Worm (Caenorhabditis elegans) whole organism, L4 larva: ENCODE measurements around the gene R08A2.5.

Experiments used
- D1046.2 ChIP-seq: fragments of 200-800 bp; sonication (Bioruptor generic); IDR thresholded peaks from 2 replicates; pipeline ENCODE4 v1.3.6; 2022; ENCODE audit warnings: missing genetic modification characterization, missing compliant biosample characterization
- F10B5.3 ChIP-seq: sonication (generic microtip); optimal IDR thresholded peaks from 2 replicates; lab custom pipeline; 2016; ENCODE audit warnings: mild to moderate bottlenecking, missing genetic modification characterization, missing compliant biosample characterization
- F26F4.8 ChIP-seq: fragments of 200-800 bp; sonication (Bioruptor generic); conservative IDR thresholded peaks from 2 replicates; pipeline ENCODE4 v1.3.6; 2022; ENCODE audit warnings: missing genetic modification characterization, missing compliant biosample characterization
- F44E2.7 ChIP-seq: fragments of 200-800 bp; sonication (Bioruptor generic); IDR thresholded peaks from 2 replicates; pipeline ENCODE4 v2.1.2; 2022; ENCODE audit warnings: missing genetic modification characterization, missing compliant biosample characterization
- F49E8.2 ChIP-seq: sonication (generic microtip); optimal IDR thresholded peaks from 2 replicates; lab custom pipeline; 2016; ENCODE audit warnings: missing compliant biosample characterization, mild to moderate bottlenecking, missing genetic modification characterization, borderline replicate concordance
- T20F7.1 ChIP-seq: fragments of 200-800 bp; sonication (Bioruptor generic); optimal IDR thresholded peaks from 2 replicates; lab custom pipeline; 2018; ENCODE audit warnings: mild to moderate bottlenecking, missing genetic modification characterization, missing compliant biosample characterization
- T26A8.4 ChIP-seq: fragments of 200-800 bp; sonication (Bioruptor generic); IDR thresholded peaks from 2 replicates; pipeline ENCODE4 v1.3.6; 2022; ENCODE audit warnings: missing genetic modification characterization, missing compliant biosample characterization
- Y5F2A.4 ChIP-seq: fragments of 200-800 bp; sonication (Bioruptor generic); optimal IDR thresholded peaks from 2 replicates; lab custom pipeline; 2018; ENCODE audit warnings: mild to moderate bottlenecking, missing genetic modification characterization, missing compliant biosample characterization
- aha-1 ChIP-seq: fragments of 150-350 bp; peaks from one replicate; lab custom pipeline; 2014; ENCODE audit warnings: missing biosample characterization, missing genetic modification characterization
- attf-4 ChIP-seq: sonication (generic microtip); optimal IDR thresholded peaks from 3 replicates; lab custom pipeline; 2017; ENCODE audit warnings: missing biosample characterization, missing genetic modification characterization
- ceh-28 ChIP-seq: fragments of 150-350 bp; optimal IDR thresholded peaks from 2 replicates; lab custom pipeline; 2014; ENCODE audit warnings: missing biosample characterization, missing genetic modification reagents, missing genetic modification characterization
- ceh-44 ChIP-seq: fragments of 200-800 bp; sonication (Bioruptor generic); IDR thresholded peaks from 2 replicates; pipeline ENCODE4 v1.3.6; 2022; ENCODE audit warnings: missing genetic modification reagents, missing genetic modification characterization, missing compliant biosample characterization
- ceh-82 ChIP-seq: sonication (generic microtip); optimal IDR thresholded peaks from 2 replicates; lab custom pipeline; 2017; ENCODE audit warnings: missing biosample characterization, missing genetic modification characterization
- cey-2 ChIP-seq: sonication (generic microtip); optimal IDR thresholded peaks from 3 replicates; lab custom pipeline; 2017; ENCODE audit warnings: missing genetic modification characterization, mild to moderate bottlenecking, missing compliant biosample characterization, antibody characterized with exemption, borderline replicate concordance; ENCODE audit not compliant: insufficient read depth
- daf-12 ChIP-seq: fragments of 150-350 bp; optimal IDR thresholded peaks from 2 replicates; lab custom pipeline; 2014; ENCODE audit warnings: missing biosample characterization, missing genetic modification reagents, missing genetic modification characterization
- daf-16 ChIP-seq, 3 experiments: sonication (generic microtip); optimal IDR thresholded peaks; 2 replicates each; lab custom pipeline; 2016 to 2017; ENCODE audit warnings: missing genetic modification characterization in 3 of 3, missing genetic modification reagents in 3 of 3, mild to moderate bottlenecking in 2 of 3, missing compliant biosample characterization in 2 of 3, missing biosample characterization in 1 of 3, moderate library complexity in 1 of 3
- daf-8 ChIP-seq: fragments of 200-800 bp; sonication (Bioruptor generic); IDR thresholded peaks from 2 replicates; pipeline ENCODE4 v1.3.6; 2022; ENCODE audit warnings: missing genetic modification characterization, missing compliant biosample characterization
- dmd-9 ChIP-seq: fragments of 200-800 bp; sonication (Bioruptor generic); IDR thresholded peaks from 2 replicates; pipeline ENCODE4 v1.3.6; 2022; ENCODE audit warnings: missing genetic modification reagents, missing genetic modification characterization, missing compliant biosample characterization
- duxl-1 ChIP-seq: sonication (generic microtip); optimal IDR thresholded peaks from 2 replicates; lab custom pipeline; 2016; ENCODE audit warnings: mild to moderate bottlenecking, missing genetic modification characterization, moderate library complexity, missing compliant biosample characterization; ENCODE audit not compliant: poor library complexity
- egl-27 ChIP-seq: sonication (generic microtip); optimal IDR thresholded peaks from 3 replicates; lab custom pipeline; 2017; ENCODE audit warnings: missing biosample characterization, missing genetic modification reagents, missing genetic modification characterization
- egl-43 ChIP-seq: fragments of 200-800 bp; sonication (Bioruptor generic); IDR thresholded peaks from 2 replicates; pipeline ENCODE4 v1.3.6; 2022; ENCODE audit warnings: missing genetic modification reagents, missing genetic modification characterization, missing compliant biosample characterization
- fkh-10 ChIP-seq: fragments of 150-350 bp; optimal IDR thresholded peaks from 2 replicates; lab custom pipeline; 2014; ENCODE audit warnings: missing biosample characterization, missing genetic modification reagents, missing genetic modification characterization
- gei-8 ChIP-seq: fragments of 200-800 bp; sonication (Bioruptor generic); optimal IDR thresholded peaks from 2 replicates; lab custom pipeline; 2018; ENCODE audit warnings: mild to moderate bottlenecking, missing genetic modification characterization, missing compliant biosample characterization
- hlh-30 ChIP-seq: sonication (generic microtip); optimal IDR thresholded peaks from 2 replicates; lab custom pipeline; 2017; ENCODE audit warnings: antibody characterized with exemption, mild to moderate bottlenecking, missing genetic modification characterization, missing compliant biosample characterization; ENCODE audit not compliant: insufficient read depth
- jun-1 ChIP-seq: fragments of 150-350 bp; optimal IDR thresholded peaks from 2 replicates; lab custom pipeline; 2014; ENCODE audit warnings: missing biosample characterization, missing genetic modification reagents, missing genetic modification characterization
- lim-7 ChIP-seq: fragments of 200-800 bp; sonication (Bioruptor generic); IDR thresholded peaks from 2 replicates; pipeline ENCODE4 v1.3.6; 2022; ENCODE audit warnings: missing genetic modification characterization, missing compliant biosample characterization
- lin-1 ChIP-seq: fragments of 200-800 bp; sonication (Bioruptor generic); IDR thresholded peaks from 2 replicates; pipeline ENCODE4 v1.3.6; 2022; ENCODE audit warnings: missing genetic modification reagents, missing genetic modification characterization, missing compliant biosample characterization
- lin-13 ChIP-seq: fragments of 150-350 bp; optimal IDR thresholded peaks from 2 replicates; lab custom pipeline; 2014; ENCODE audit warnings: missing biosample characterization, missing genetic modification reagents, missing genetic modification characterization
- lin-15B ChIP-seq: fragments of 150-350 bp; sonication (generic microtip); optimal IDR thresholded peaks from 3 replicates; lab custom pipeline; 2014; ENCODE audit warnings: missing biosample characterization, missing genetic modification characterization
- lin-29 ChIP-seq: fragments of 200-800 bp; sonication (Bioruptor generic); IDR thresholded peaks from 2 replicates; pipeline ENCODE4 v1.3.6; 2022; ENCODE audit warnings: missing genetic modification reagents, missing genetic modification characterization, missing compliant biosample characterization
- lin-38 ChIP-seq: fragments of 200-800 bp; sonication (Bioruptor generic); IDR thresholded peaks from 2 replicates; pipeline ENCODE4 v1.3.6; 2022; ENCODE audit warnings: missing genetic modification reagents, missing genetic modification characterization, missing compliant biosample characterization
- lsy-2 ChIP-seq, 2 experiments: fragments of 150-350 bp in 1 of 2; sonication (generic microtip) in 1 of 2; optimal IDR thresholded peaks; 2 replicates each; lab custom pipeline; 2014 to 2017; ENCODE audit warnings: missing biosample characterization in 2 of 2, missing genetic modification characterization in 2 of 2
- madf-9 ChIP-seq: fragments of 200-800 bp; sonication (Bioruptor generic); conservative IDR thresholded peaks from 2 replicates; pipeline ENCODE4 v1.3.6; 2022; ENCODE audit warnings: missing genetic modification reagents, missing genetic modification characterization, missing compliant biosample characterization
- mdl-1 ChIP-seq, 2 experiments: fragments of 150-350 bp in 1 of 2; sonication (generic microtip) in 1 of 2; optimal IDR thresholded peaks; 2 replicates each; lab custom pipeline; 2014 to 2017; ENCODE audit warnings: missing biosample characterization in 2 of 2, missing genetic modification characterization in 2 of 2
- mep-1 ChIP-seq: fragments of 150-350 bp; sonication (generic microtip); optimal IDR thresholded peaks from 3 replicates; lab custom pipeline; 2014; ENCODE audit warnings: missing biosample characterization, missing genetic modification characterization
- mxl-2 ChIP-seq: fragments of 200-800 bp; sonication (Bioruptor generic); conservative IDR thresholded peaks from 2 replicates; pipeline ENCODE4 v1.3.6; 2022; ENCODE audit warnings: missing genetic modification reagents, missing genetic modification characterization, missing compliant biosample characterization
- nhr-111 ChIP-seq: fragments of 200-800 bp; sonication (Bioruptor generic); optimal IDR thresholded peaks from 2 replicates; lab custom pipeline; 2018; ENCODE audit warnings: mild to moderate bottlenecking, missing genetic modification characterization, missing compliant biosample characterization
- nhr-25 ChIP-seq: sonication (generic microtip); optimal IDR thresholded peaks from 2 replicates; lab custom pipeline; 2017; ENCODE audit warnings: missing genetic modification characterization, mild to moderate bottlenecking, missing compliant biosample characterization, antibody characterized with exemption, moderate library complexity, borderline replicate concordance; ENCODE audit not compliant: insufficient read depth
- nhr-48 ChIP-seq: sonication (generic microtip); optimal IDR thresholded peaks from 2 replicates; lab custom pipeline; 2016; ENCODE audit warnings: mild to moderate bottlenecking, missing genetic modification characterization, missing compliant biosample characterization
- php-3 ChIP-seq: fragments of 200-800 bp; sonication (Bioruptor generic); IDR thresholded peaks from 2 replicates; pipeline ENCODE4 v1.3.6; 2022; ENCODE audit warnings: missing genetic modification reagents, missing genetic modification characterization, missing compliant biosample characterization
- saeg-2 ChIP-seq: fragments of 200-800 bp; sonication (Bioruptor generic); IDR thresholded peaks from 2 replicates; pipeline ENCODE4 v1.3.6; 2022; ENCODE audit warnings: missing genetic modification reagents, missing genetic modification characterization, missing compliant biosample characterization
- set-16 ChIP-seq: fragments of 200-800 bp; sonication (Bioruptor generic); IDR thresholded peaks from 2 replicates; pipeline ENCODE4 v1.3.6; 2022; ENCODE audit warnings: missing genetic modification reagents, missing genetic modification characterization, missing compliant biosample characterization
- unc-130 ChIP-seq: sonication (generic microtip); optimal IDR thresholded peaks from 2 replicates; lab custom pipeline; 2016; ENCODE audit warnings: missing genetic modification reagents, missing genetic modification characterization, missing compliant biosample characterization
- unc-39 ChIP-seq: sonication (generic microtip); optimal IDR thresholded peaks from 2 replicates; lab custom pipeline; 2017; ENCODE audit warnings: missing biosample characterization, missing genetic modification characterization
- unc-62 ChIP-seq, 3 experiments: fragments of 150-350 bp in 1 of 3; sonication (generic microtip); optimal IDR thresholded peaks in 2 of 3; peaks in 1 of 3; 1 replicate in 1 of 3; 2 replicates in 2 of 3; lab custom pipeline; 2014 to 2017; ENCODE audit warnings: missing biosample characterization in 3 of 3, missing genetic modification characterization in 3 of 3, missing genetic modification reagents in 3 of 3, missing genotype in 1 of 3
- vab-7 ChIP-seq: fragments of 200-800 bp; sonication (Bioruptor generic); IDR thresholded peaks from 2 replicates; pipeline ENCODE4 v1.3.6; 2022; ENCODE audit warnings: missing genetic modification reagents, missing genetic modification characterization, missing compliant biosample characterization
- zag-1 ChIP-seq: fragments of 150-350 bp; optimal IDR thresholded peaks from 2 replicates; lab custom pipeline; 2014; ENCODE audit warnings: missing biosample characterization, missing genetic modification characterization
- zfp-3 ChIP-seq: fragments of 200-800 bp; sonication (Bioruptor generic); conservative IDR thresholded peaks from 2 replicates; pipeline ENCODE4 v1.3.6; 2022; ENCODE audit warnings: missing genetic modification reagents, missing genetic modification characterization, missing compliant biosample characterization

R08A2.5 gene

DNA sequence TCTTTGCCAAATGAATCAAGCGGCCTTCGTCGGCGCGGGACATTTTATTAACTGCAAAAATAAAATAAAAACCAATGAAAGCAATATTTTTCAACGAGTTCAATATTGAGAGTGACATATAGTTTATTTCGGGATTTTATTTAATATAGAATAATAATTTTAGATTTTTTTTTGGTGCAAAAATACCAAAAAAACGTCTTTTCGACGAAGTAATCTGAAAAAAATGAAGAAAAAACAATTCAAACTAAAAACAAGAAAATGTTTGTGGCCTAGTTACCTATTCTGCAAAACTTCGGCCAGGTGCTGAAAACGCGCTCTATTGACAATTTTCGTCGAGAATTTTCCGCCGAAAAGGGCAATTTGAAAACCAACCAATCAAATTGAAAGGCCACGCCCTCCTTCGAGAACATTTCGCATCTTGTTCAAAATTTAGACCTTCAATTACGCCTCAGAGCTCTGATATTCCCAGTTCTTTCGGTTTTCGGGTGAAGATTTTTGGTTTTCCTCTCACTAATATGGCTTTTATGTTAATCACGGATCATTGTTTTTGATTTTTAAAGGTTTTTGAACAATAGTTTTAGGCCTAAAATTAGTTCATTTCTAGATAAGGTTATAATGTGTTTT, 26.9 kb upstream of the R08A2.5 start, which contains the start of gene C47E8.4 (continued):
- peak; percentile 4 for TF ChIP-seq zag-1 (tag; lab: Kevin White, UChicago)
- TF ChIP-seq daf-12 (tag; lab: Kevin White, UChicago): no peak
- no peak for TF ChIP-seq F44E2.7 (GFP tag; lab: Robert Waterston, UW)
- TF ChIP-seq nhr-48 (tag; lab: Kevin White, UChicago): peak; percentile 94
- peak; percentile 89 for TF ChIP-seq jun-1 (tag; lab: Kevin White, UChicago)
- TF ChIP-seq lsy-2 (tag; optimal IDR thresholded peaks at IDR 0.05; lab: Kevin White, UChicago): peak; percentile 93 to 98
- peak; percentile 63; the same call in 1 of the 2 replicates for TF ChIP-seq mxl-2 (GFP tag; lab: Robert Waterston, UW)
- TF ChIP-seq set-16: peak; percentile 64
- no peak for TF ChIP-seq F26F4.8 (GFP tag; lab: Robert Waterston, UW)
- peak; percentile 89 for TF ChIP-seq lin-1 (GFP tag; lab: Robert Waterston, UW)
- peak; percentile 90 for TF ChIP-seq lin-29 (GFP tag; lab: Robert Waterston, UW)
- TF ChIP-seq madf-9 (GFP tag; lab: Robert Waterston, UW): peak; percentile 89
- TF ChIP-seq ceh-44: peak; percentile 72; the same call in 1 of the 2 replicates
- peak; percentile 56 to 99 for TF ChIP-seq unc-62 (GFP tag; optimal IDR thresholded peaks at IDR 0.05 in 1 of 2; lab: Kevin White, UChicago)
- TF ChIP-seq unc-62 (tag; optimal IDR thresholded peaks at IDR 0.05; lab: Kevin White, UChicago): no peak
- TF ChIP-seq zfp-3: peak; percentile 97
- TF ChIP-seq ceh-82 (tag; lab: Kevin White, UChicago): no peak
- peak; percentile 89 for TF ChIP-seq php-3 (GFP tag; lab: Robert Waterston, UW)
- peak; percentile 97 for TF ChIP-seq lin-13
- TF ChIP-seq dmd-9: peak; percentile 99
- no peak for TF ChIP-seq gei-8 (GFP tag; lab: Kevin White, UChicago)
- TF ChIP-seq T20F7.1: peak; percentile 91
- TF ChIP-seq egl-27 (tag; lab: Kevin White, UChicago): no peak
- peak; percentile 91 for TF ChIP-seq saeg-2
- TF ChIP-seq egl-43 (GFP tag; lab: Robert Waterston, UW): peak; percentile 89; the same call in 1 of the 2 replicates
- peak in 1 of 2 experiments; percentile 48 for TF ChIP-seq mdl-1 (tag; optimal IDR thresholded peaks at IDR 0.05; lab: Kevin White, UChicago)
- TF ChIP-seq T26A8.4: peak; percentile 97
- TF ChIP-seq fkh-10: peak; percentile 96
- peak; percentile 69 for TF ChIP-seq vab-7 (GFP tag; lab: Robert Waterston, UW)
- TF ChIP-seq cey-2 (tag; lab: Kevin White, UChicago): no peak
- TF ChIP-seq D1046.2 (GFP tag; lab: Robert Waterston, UW): peak; percentile 83; the same call in 1 of the 2 replicates
- TF ChIP-seq daf-8: peak; percentile 86; the same call in 1 of the 2 replicates
- TF ChIP-seq lin-38 (GFP tag; lab: Robert Waterston, UW): peak; percentile 99
- TF ChIP-seq mep-1 (tag; lab: Kevin White, UChicago): peak; percentile 98
- no peak for TF ChIP-seq ceh-28 (tag; lab: Kevin White, UChicago)
- peak; percentile 99 for TF ChIP-seq aha-1 (tag; lab: Kevin White, UChicago)
- peak; percentile 93 for TF ChIP-seq lin-15B (tag; lab: Kevin White, UChicago)
- TF ChIP-seq hlh-30 (tag; lab: Kevin White, UChicago): peak; percentile 91
- peak; percentile 54 for TF ChIP-seq nhr-111 (GFP tag; lab: Kevin White, UChicago)
- no peak for TF ChIP-seq attf-4 (tag; lab: Kevin White, UChicago)
- TF ChIP-seq Y5F2A.4 (GFP tag; lab: Kevin White, UChicago): peak; percentile 25
- peak; percentile 94 for TF ChIP-seq nhr-25 (tag; lab: Kevin White, UChicago)
- TF ChIP-seq daf-16 (GFP tag; optimal IDR thresholded peaks at IDR 0.05; lab: Kevin White, UChicago): peak; percentile 66 to 98
- peak; percentile 78 for TF ChIP-seq daf-16 (tag; optimal IDR thresholded peaks at IDR 0.05; lab: Kevin White, UChicago)
- TF ChIP-seq F49E8.2 (tag; lab: Kevin White, UChicago): peak; percentile 95
- TF ChIP-seq duxl-1: peak; percentile 96
- peak; percentile 97 for TF ChIP-seq unc-130 (GFP tag; lab: Kevin White, UChicago)
- TF ChIP-seq F10B5.3 (tag; lab: Kevin White, UChicago): peak; percentile 92
- TF ChIP-seq lim-7 (GFP tag; lab: Robert Waterston, UW): no peak
- TF ChIP-seq unc-39: no peak
